Fruit fly (Drosophila melanogaster) whole organism, pupa: ENCODE measurements around the gene chas.

ENCODE experiments used
- CG10348 ChIP-seq: fragments of 200-800 bp; sonication (Bioruptor generic); IDR thresholded peaks from 2 replicates; pipeline ENCODE4 v1.3.6; 2022; ENCODE audit warnings: missing biosample characterization, missing genetic modification characterization
- CG12605 ChIP-seq: fragments of 200-800 bp; sonication (Bioruptor generic); IDR thresholded peaks from 2 replicates; pipeline ENCODE4 v1.3.6; 2022; ENCODE audit warnings: missing biosample characterization, missing genetic modification characterization
- CG13204 ChIP-seq: fragments of 200-800 bp; sonication (Bioruptor generic); optimal IDR thresholded peaks from 2 replicates; lab custom pipeline; 2018; ENCODE audit warnings: missing biosample characterization, mild to moderate bottlenecking, missing genetic modification characterization, moderate library complexity
- CG14655 ChIP-seq: fragments of 200-800 bp; sonication (Bioruptor generic); optimal IDR thresholded peaks from 3 replicates; lab custom pipeline; 2017; ENCODE audit warnings: mild to moderate bottlenecking, missing biosample characterization, missing genetic modification reagents, missing genetic modification characterization
- CG15710 ChIP-seq: fragments of 200-800 bp; sonication (Bioruptor generic); optimal IDR thresholded peaks from 2 replicates; lab custom pipeline; 2018; ENCODE audit warnings: missing biosample characterization, mild to moderate bottlenecking, missing genetic modification characterization, moderate library complexity
- CG17806 ChIP-seq: fragments of 200-800 bp; sonication (Bioruptor generic); optimal IDR thresholded peaks from 2 replicates; lab custom pipeline; 2018; ENCODE audit warnings: missing biosample characterization, mild to moderate bottlenecking, missing genetic modification characterization, moderate library complexity
- CG32121 ChIP-seq: fragments of 200-800 bp; sonication (Bioruptor generic); IDR thresholded peaks from 2 replicates; pipeline ENCODE4 v1.3.6; 2022; ENCODE audit warnings: missing biosample characterization, missing genetic modification characterization
- CG34367 ChIP-seq: fragments of 200-800 bp; sonication (Bioruptor generic); optimal IDR thresholded peaks from 2 replicates; lab custom pipeline; 2018; ENCODE audit warnings: missing biosample characterization, mild to moderate bottlenecking, missing genetic modification characterization
- CG4496 ChIP-seq: fragments of 200-800 bp; sonication (Bioruptor generic); IDR thresholded peaks from 3 replicates; pipeline ENCODE4 v1.3.6; 2022; ENCODE audit warnings: missing biosample characterization, missing genetic modification characterization
- CG8159 ChIP-seq: fragments of 200-800 bp; sonication (Bioruptor generic); optimal IDR thresholded peaks from 3 replicates; lab custom pipeline; 2018; ENCODE audit warnings: missing biosample characterization, mild to moderate bottlenecking, missing genetic modification characterization, moderate library complexity
- CG8301 ChIP-seq: fragments of 200-800 bp; sonication (Bioruptor generic); optimal IDR thresholded peaks from 2 replicates; lab custom pipeline; 2018; ENCODE audit warnings: missing biosample characterization, mild to moderate bottlenecking, missing genetic modification characterization
- CG9948 ChIP-seq: fragments of 200-800 bp; sonication (Bioruptor generic); optimal IDR thresholded peaks from 2 replicates; lab custom pipeline; 2018; ENCODE audit warnings: missing biosample characterization, mild to moderate bottlenecking, missing genetic modification characterization, moderate library complexity
- D1 ChIP-seq: fragments of 200-800 bp; sonication (Bioruptor generic); optimal IDR thresholded peaks from 2 replicates; lab custom pipeline; 2018; ENCODE audit warnings: missing biosample characterization, mild to moderate bottlenecking, missing genetic modification characterization, moderate library complexity
- EcR ChIP-seq: fragments of 200-800 bp; sonication (Bioruptor generic); optimal IDR thresholded peaks from 3 replicates; lab custom pipeline; 2019; ENCODE audit warnings: missing biosample characterization, missing genetic modification characterization, mild to moderate bottlenecking, moderate library complexity, missing genetic modification reagents
- Ets98B ChIP-seq: fragments of 200-800 bp; sonication (Bioruptor generic); IDR thresholded peaks from 2 replicates; pipeline ENCODE4 v1.3.6; 2022; ENCODE audit warnings: missing biosample characterization, missing genetic modification characterization
- Pif1A ChIP-seq: fragments of 200-800 bp; sonication (Bioruptor generic); optimal IDR thresholded peaks from 3 replicates; lab custom pipeline; 2016; ENCODE audit warnings: missing biosample characterization, missing genetic modification characterization
- Pif1B ChIP-seq: fragments of 200-800 bp; sonication (Bioruptor generic); optimal IDR thresholded peaks from 3 replicates; lab custom pipeline; 2016; ENCODE audit warnings: missing biosample characterization, missing genetic modification characterization
- Snoo ChIP-seq: fragments of 200-800 bp; sonication (Bioruptor generic); optimal IDR thresholded peaks from 3 replicates; lab custom pipeline; 2017; ENCODE audit warnings: missing biosample characterization, mild to moderate bottlenecking, missing genetic modification characterization, inconsistent platforms
- fd96Ca ChIP-seq: fragments of 200-800 bp; sonication (Bioruptor generic); IDR thresholded peaks from 3 replicates; pipeline ENCODE4 v1.3.6; 2022; ENCODE audit warnings: missing biosample characterization, missing genetic modification characterization
- gl ChIP-seq: fragments of 200-800 bp; sonication (Bioruptor generic); optimal IDR thresholded peaks from 2 replicates; lab custom pipeline; 2018; ENCODE audit warnings: missing biosample characterization, mild to moderate bottlenecking, missing genetic modification characterization
- rn ChIP-seq: fragments of 200-800 bp; sonication (Bioruptor generic); IDR thresholded peaks from 2 replicates; pipeline ENCODE4 v1.3.6; 2022; ENCODE audit warnings: missing biosample characterization, missing genetic modification characterization

The chas gene

DNA sequence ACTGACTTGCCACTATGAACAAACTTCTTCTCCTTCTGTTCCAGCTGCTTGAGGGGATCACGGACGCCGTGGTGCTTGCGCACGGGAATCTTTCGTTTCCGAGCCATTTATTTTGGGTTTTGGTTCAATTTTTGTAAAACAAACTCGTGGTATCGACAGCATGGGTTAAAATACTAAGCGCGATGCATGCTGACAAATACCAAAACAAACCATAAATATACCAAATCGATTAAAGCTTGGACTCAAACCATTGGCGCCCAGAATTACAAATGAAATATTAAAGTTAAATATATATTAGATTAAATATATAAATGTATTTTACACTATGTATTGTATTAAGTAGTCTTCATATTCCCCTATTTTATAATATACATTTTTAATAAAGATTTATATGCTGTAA is 69.2 kb downstream of the chas start, which contains the start of gene CG8326:
Gene CG8326, minus strand, starts transcription at position 176 of the 400 bp plus-strand sequence.
- TF ChIP-seq CG13204 (GFP tag; lab: Kevin White, UChicago) (no peak), CG14655 (GFP tag; lab: Kevin White, UChicago) (no peak), rn (GFP tag; lab: Robert Waterston, UW) (no peak), Ets98B (GFP tag; lab: Robert Waterston, UW) (no peak), CG8159 (tag; lab: Kevin White, UChicago) (no peak), CG12605 (GFP tag; lab: Robert Waterston, UW) (no peak), CG32121 (GFP tag; lab: Robert Waterston, UW) (no peak), CG10348 (GFP tag; lab: Robert Waterston, UW) (no peak)

dm6 chrX:17627090-17627992 is 71.2 kb downstream of the chas start, which contains the start of gene stas:
Gene stas (minus strand): TSS chrX:17627895.
- TF ChIP-seq D1 (tag; lab: Kevin White, UChicago) (peak; percentile 18), CG32121 (GFP tag; lab: Robert Waterston, UW) (no peak), EcR (peak; percentile 71)

dm6 chrX:17625833-17626232 is 72.7 kb downstream of the chas start:
- TF ChIP-seq Pif1A (GFP tag; lab: Kevin White, UChicago) (no peak), CG17806 (no peak), CG4496 (GFP tag; lab: Robert Waterston, UW) (no peak), Ets98B (GFP tag; lab: Robert Waterston, UW) (no peak), CG32121 (GFP tag; lab: Robert Waterston, UW) (no peak), Pif1B (GFP tag; lab: Kevin White, UChicago) (no peak), CG14655 (GFP tag; lab: Kevin White, UChicago) (no peak), Snoo (tag; lab: Kevin White, UChicago) (no peak), CG8301 (no peak), CG13204 (GFP tag; lab: Kevin White, UChicago) (no peak), CG15710 (tag; lab: Kevin White, UChicago) (no peak), CG8159 (tag; lab: Kevin White, UChicago) (no peak), EcR (no peak), fd96Ca (GFP tag; lab: Robert Waterston, UW) (no peak), CG34367 (tag; lab: Kevin White, UChicago) (no peak), CG12605 (GFP tag; lab: Robert Waterston, UW) (no peak), gl (tag; lab: Kevin White, UChicago) (no peak), D1 (tag; lab: Kevin White, UChicago) (no peak), CG10348 (GFP tag; lab: Robert Waterston, UW) (no peak)

- TF ChIP-seq CG8159 (tag; lab: Kevin White, UChicago) (peak; percentile 98), CG13204 (GFP tag; lab: Kevin White, UChicago) (no peak), CG12605 (GFP tag; lab: Robert Waterston, UW) (peak; percentile 77), CG32121 (GFP tag; lab: Robert Waterston, UW) (peak; percentile 91), CG15710 (tag; lab: Kevin White, UChicago) (peak; percentile 83), Pif1A (GFP tag; lab: Kevin White, UChicago) (peak; percentile 94), fd96Ca (GFP tag; lab: Robert Waterston, UW) (peak; percentile 92), CG8301 (peak; percentile 90), CG9948 (tag; lab: Kevin White, UChicago) (peak; percentile 72), Snoo (tag; lab: Kevin White, UChicago) (peak; percentile 93), gl (tag; lab: Kevin White, UChicago) (peak; percentile 50), Pif1B (GFP tag; lab: Kevin White, UChicago) (peak; percentile 91), CG4496 (GFP tag; lab: Robert Waterston, UW) (peak; percentile 91), D1 (tag; lab: Kevin White, UChicago) (peak; percentile 70), CG34367 (tag; lab: Kevin White, UChicago) (peak; percentile 73), rn (GFP tag; lab: Robert Waterston, UW) (peak; percentile 52), EcR (no peak), CG14655 (GFP tag; lab: Kevin White, UChicago) (peak; percentile 86), CG17806 (peak; percentile 77), Ets98B (GFP tag; lab: Robert Waterston, UW) (peak; percentile 88), CG10348 (GFP tag; lab: Robert Waterston, UW) (peak; percentile 51)
- TF ChIP-seq, all 21 proteins: peak for 19
Observed at dm6 chrX:17624983-17625401, 73.5 kb downstream of the chas start.

dm6 chrX:17624223-17624982 is 74.1 kb downstream of the chas start:
- 0 out of 3 replicates have a peak, but pooled peaks have one; percentile 22 for TF ChIP-seq CG4496 (GFP tag; lab: Robert Waterston, UW)
- no peak for TF ChIP-seq CG8159 (tag; lab: Kevin White, UChicago)
- peak; percentile 34; the same call in 1 of the 3 replicates for TF ChIP-seq fd96Ca (GFP tag; lab: Robert Waterston, UW)
- TF ChIP-seq CG15710 (tag; lab: Kevin White, UChicago) = peak; percentile 11
- no peak for TF ChIP-seq CG34367 (tag; lab: Kevin White, UChicago)
- TF ChIP-seq EcR = peak; percentile 49
